Fruit fly (Drosophila melanogaster) whole organism, prepupa: ENCODE measurements around the gene Cpr92A.

Experiments
- CG6276 ChIP-seq: fragments of 200-800 bp; sonication (Bioruptor generic); optimal IDR thresholded peaks from 2 replicates; lab custom pipeline; 2017; ENCODE audit warnings: missing biosample characterization, mild to moderate bottlenecking, missing genetic modification characterization
- CG6854 ChIP-seq: fragments of 200-800 bp; sonication (Bioruptor generic); optimal IDR thresholded peaks from 2 replicates; lab custom pipeline; 2017; ENCODE audit warnings: missing biosample characterization, mild to moderate bottlenecking, missing genetic modification characterization
- Eip75B ChIP-seq: fragments of 200-800 bp; sonication (Bioruptor generic); optimal IDR thresholded peaks from 3 replicates; lab custom pipeline; 2016; ENCODE audit warnings: missing biosample characterization, missing genetic modification characterization
- achi ChIP-seq: fragments of 200-800 bp; sonication (Bioruptor generic); optimal IDR thresholded peaks from 3 replicates; lab custom pipeline; 2016; ENCODE audit warnings: missing biosample characterization, missing genetic modification characterization

DNA sequence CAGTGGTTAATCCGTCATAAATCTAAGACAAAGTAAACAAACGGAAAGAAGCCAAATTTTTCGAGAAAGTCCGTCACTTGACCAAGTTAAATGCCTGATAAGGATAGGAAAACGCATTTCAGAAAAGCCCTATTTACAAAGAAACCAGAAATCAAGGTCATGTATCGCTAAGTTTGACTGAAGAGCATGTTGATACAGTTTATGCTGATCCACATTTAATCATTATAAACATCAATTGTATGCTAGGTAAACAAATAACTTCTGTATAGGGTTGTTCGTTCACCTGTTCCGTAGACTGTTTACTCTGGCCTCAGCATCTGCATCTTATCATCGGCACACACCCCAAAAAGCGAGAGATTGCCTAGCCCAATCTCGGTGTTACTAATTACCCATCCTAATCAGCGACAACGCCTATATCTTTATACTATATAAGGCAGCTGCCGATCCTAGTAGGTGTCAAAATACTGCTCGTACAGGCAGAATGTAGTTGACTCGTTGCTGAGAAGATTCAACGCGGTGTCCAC is 14.2 kb upstream of the Cpr92A start, which contains the start of gene CG16727:
- no peak for TF ChIP-seq CG6276
- TF ChIP-seq CG6854 (GFP tag; lab: Kevin White, UChicago) = no peak
- TF ChIP-seq Eip75B = no peak
- TF ChIP-seq achi (GFP tag; lab: Kevin White, UChicago) = no peak
